Worm (Caenorhabditis elegans) whole organism, L4 larva: ENCODE measurements around the gene clec-218.
A peak's percentile ranks its signal among the peaks of the same experiment; 100 is the strongest.

Source experiments
- Y105C5A.15 ChIP-seq: fragments of 200-800 bp; sonication (Bioruptor generic); IDR thresholded peaks from 2 replicates; pipeline ENCODE4 v1.3.6; 2022; ENCODE audit warnings: missing genetic modification characterization, missing compliant biosample characterization
- Y48G9A.11 ChIP-seq: fragments of 200-800 bp; sonication (Bioruptor generic); IDR thresholded peaks from 2 replicates; pipeline ENCODE4 v1.3.6; 2022; ENCODE audit warnings: missing genetic modification reagents, missing genetic modification characterization, missing compliant biosample characterization
- dpl-1 ChIP-seq: fragments of 150-350 bp; optimal IDR thresholded peaks from 2 replicates; lab custom pipeline; 2014; ENCODE audit warnings: missing biosample characterization, missing genetic modification reagents, missing genetic modification characterization
- fos-1 ChIP-seq: fragments of 150-350 bp; optimal IDR thresholded peaks from 2 replicates; lab custom pipeline; 2014; ENCODE audit warnings: missing biosample characterization, missing genetic modification characterization
- mdl-1 ChIP-seq, 2 experiments: fragments of 150-350 bp in 1 of 2; sonication (generic microtip) in 1 of 2; optimal IDR thresholded peaks; 2 replicates each; lab custom pipeline; 2014 to 2017; ENCODE audit warnings: missing biosample characterization in 2 of 2, missing genetic modification characterization in 2 of 2
- nhr-11 ChIP-seq: fragments of 150-350 bp; optimal IDR thresholded peaks from 2 replicates; lab custom pipeline; 2014; ENCODE audit warnings: missing biosample characterization, missing genetic modification characterization
- nhr-76 ChIP-seq: fragments of 150-350 bp; optimal IDR thresholded peaks from 2 replicates; lab custom pipeline; 2014; ENCODE audit warnings: missing biosample characterization, missing genetic modification characterization
- unc-62 ChIP-seq, 3 experiments: fragments of 150-350 bp in 1 of 3; sonication (generic microtip); optimal IDR thresholded peaks in 2 of 3; peaks in 1 of 3; 1 replicate in 1 of 3; 2 replicates in 2 of 3; lab custom pipeline; 2014 to 2017; ENCODE audit warnings: missing biosample characterization in 3 of 3, missing genetic modification characterization in 3 of 3, missing genetic modification reagents in 3 of 3, missing genotype in 1 of 3
- ztf-11 ChIP-seq: fragments of 150-350 bp; optimal IDR thresholded peaks from 2 replicates; lab custom pipeline; 2014; ENCODE audit warnings: missing biosample characterization, missing genetic modification characterization

DNA sequence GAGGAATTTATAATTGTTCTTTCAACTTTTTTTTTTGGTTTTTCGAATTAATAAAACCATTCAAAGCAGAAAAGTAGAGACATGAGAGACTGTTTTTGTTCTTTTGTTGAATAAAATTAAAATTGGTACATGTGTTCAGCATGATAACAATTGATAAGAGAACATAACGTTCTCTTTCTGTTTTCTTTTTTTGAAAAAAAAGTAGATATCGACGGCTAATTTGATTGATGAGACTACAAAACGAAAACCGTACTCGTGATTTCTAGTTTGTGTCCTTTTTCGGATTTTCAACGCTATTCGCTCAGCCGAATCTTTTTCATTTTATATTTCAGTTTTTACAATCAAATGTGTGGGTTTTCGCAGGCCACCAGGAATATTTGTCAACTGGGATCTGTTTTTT, 37.7 kb downstream of the clec-218 start, which contains the start of gene C08D8.1:
- TF ChIP-seq dpl-1 (GFP tag; lab: Kevin White, UChicago) (no peak), mdl-1 (tag; optimal IDR thresholded peaks at IDR 0.05; lab: Kevin White, UChicago) (no peak), fos-1 (no peak), ztf-11 (no peak), unc-62 (GFP tag; optimal IDR thresholded peaks at IDR 0.05 in 1 of 2; lab: Kevin White, UChicago) (peak in 1 of 2 experiments; percentile 44), unc-62 (tag; optimal IDR thresholded peaks at IDR 0.05; lab: Kevin White, UChicago) (no peak), nhr-11 (tag; lab: Kevin White, UChicago) (no peak), Y48G9A.11 (GFP tag; lab: Robert Waterston, UW) (no peak), nhr-76 (no peak), Y105C5A.15 (no peak)
